Worm (Caenorhabditis elegans) whole organism, young adult: Measurements from ENCODE around the gene R08C7.11.

Experiments
- ama-1 ChIP-seq, 3 experiments: fragments of 150-350 bp in 1 of 3; sonication (generic microtip) in 2 of 3; optimal IDR thresholded peaks; 2 replicates each; lab custom pipeline; 2014 to 2018; ENCODE audit warnings: missing biosample characterization in 2 of 3, missing genetic modification characterization in 2 of 3, missing genetic modification reagents in 2 of 3
- aptf-3 ChIP-seq: fragments of 200-800 bp; sonication (Bioruptor generic); IDR thresholded peaks from 2 replicates; pipeline ENCODE4 v1.3.6; 2022; ENCODE audit warnings: missing genetic modification characterization, missing compliant biosample characterization
- hmg-20 ChIP-seq: fragments of 200-800 bp; sonication (Bioruptor generic); IDR thresholded peaks from 2 replicates; pipeline ENCODE4 v1.3.6; 2022; ENCODE audit warnings: missing genetic modification reagents, missing genetic modification characterization, missing compliant biosample characterization
- lin-26 ChIP-seq: fragments of 200-800 bp; sonication (Bioruptor generic); IDR thresholded peaks from 2 replicates; pipeline ENCODE4 v1.3.6; 2022; ENCODE audit warnings: missing genetic modification reagents, missing genetic modification characterization, missing compliant biosample characterization
- nfya-2 ChIP-seq: fragments of 200-800 bp; sonication (Bioruptor generic); IDR thresholded peaks from 2 replicates; pipeline ENCODE4 v1.3.6; 2022; ENCODE audit warnings: missing genetic modification reagents, missing genetic modification characterization, missing compliant biosample characterization
- pbrm-1 ChIP-seq: fragments of 200-800 bp; sonication (Bioruptor generic); IDR thresholded peaks from 2 replicates; pipeline ENCODE4 v1.3.6; 2022; ENCODE audit warnings: missing genetic modification reagents, missing genetic modification characterization, missing compliant biosample characterization
- snpc-4 ChIP-seq, 5 experiments: fragments of 150-350 bp in 1 of 5; sonication (generic microtip) in 4 of 5; optimal IDR thresholded peaks; 2 replicates each; lab custom pipeline; 2014 to 2018; ENCODE audit warnings: missing genetic modification characterization in 5 of 5, missing biosample characterization in 3 of 5, antibody characterized with exemption in 2 of 5, mild to moderate bottlenecking in 2 of 5, missing compliant biosample characterization in 2 of 5, missing genotype in 2 of 5, moderate library complexity in 2 of 5, missing genetic modification reagents in 1 of 5
- sptf-2 ChIP-seq: fragments of 200-800 bp; sonication (Bioruptor generic); optimal IDR thresholded peaks from 2 replicates; lab custom pipeline; 2018; ENCODE audit warnings: mild to moderate bottlenecking, missing genetic modification characterization, missing compliant biosample characterization
- tbp1 ChIP-seq: fragments of 200-800 bp; sonication (Bioruptor generic); optimal IDR thresholded peaks from 2 replicates; lab custom pipeline; 2018; ENCODE audit warnings: mild to moderate bottlenecking, missing genetic modification characterization, missing compliant biosample characterization
- unc-62 ChIP-seq: fragments of 150-350 bp; optimal IDR thresholded peaks from 2 replicates; lab custom pipeline; 2014; ENCODE audit warnings: missing biosample characterization, missing genetic modification reagents, missing genetic modification characterization

- no peak for TF ChIP-seq snpc-4 (GFP tag; optimal IDR thresholded peaks at IDR 0.05; lab: Kevin White, UChicago)
- TF ChIP-seq snpc-4 (tag; optimal IDR thresholded peaks at IDR 0.05; lab: Kevin White, UChicago), result no peak
- TF ChIP-seq ama-1 (optimal IDR thresholded peaks at IDR 0.05; lab: Kevin White, UChicago), result no peak
- TF ChIP-seq ama-1 (GFP tag; optimal IDR thresholded peaks at IDR 0.05; lab: Kevin White, UChicago), result no peak
- no peak for TF ChIP-seq nfya-2 (GFP tag; lab: Robert Waterston, UW)
- TF ChIP-seq aptf-3 (GFP tag; lab: Robert Waterston, UW), result no peak
- no peak for TF ChIP-seq unc-62 (GFP tag; lab: Kevin White, UChicago)
- TF ChIP-seq sptf-2 (GFP tag; lab: Kevin White, UChicago), result no peak
- no peak for TF ChIP-seq hmg-20 (GFP tag; lab: Robert Waterston, UW)
- 0 out of 2 replicates have a peak, but pooled peaks have one; percentile 17 for TF ChIP-seq lin-26 (GFP tag; lab: Robert Waterston, UW)
- no peak for TF ChIP-seq pbrm-1
- peak; percentile 34 for TF ChIP-seq tbp1
These were observed 47.7 kb downstream of the R08C7.11 start for ce11 chrIV:4407055-4407461.
